Worm (Caenorhabditis elegans): ENCODE data around the gene K10C2.2.

- TF ChIP-seq ceh-83 (GFP tag; optimal IDR thresholded peaks at IDR 0.05) (no peak), flh-1 (GFP tag; optimal IDR thresholded peaks at IDR 0.05) (no peak), nhr-76 (tag; optimal IDR thresholded peaks at IDR 0.05) (no peak), unc-62 (GFP tag; optimal IDR thresholded peaks at IDR 0.05) (no peak), mep-1 (tag; optimal IDR thresholded peaks at IDR 0.05) (no peak), blmp-1 (tag; optimal IDR thresholded peaks at IDR 0.05) (no peak), nhr-237 (tag; optimal IDR thresholded peaks at IDR 0.05) (no peak), nhr-2 (tag; optimal IDR thresholded peaks at IDR 0.05) (no peak)
Observed at ce11 chrX:6446564-6446963, 13.0 kb upstream of the K10C2.2 start, which contains the start of gene asp-14.
